Worm (Caenorhabditis elegans) whole organism, late embryonic: ENCODE data around the gene arrd-6.

Experiments
- K02D7.2 ChIP-seq: sonication (generic microtip); optimal IDR thresholded peaks from 2 replicates; lab custom pipeline; 2017; ENCODE audit warnings: mild to moderate bottlenecking, missing genetic modification characterization, missing compliant biosample characterization
- ceh-22 ChIP-seq: sonication (generic microtip); optimal IDR thresholded peaks from 2 replicates; lab custom pipeline; 2017; ENCODE audit warnings: missing biosample characterization, missing genetic modification characterization
- gmeb-2 ChIP-seq: sonication (generic microtip); optimal IDR thresholded peaks from 2 replicates; lab custom pipeline; 2016; ENCODE audit warnings: missing genetic modification characterization, inconsistent platforms, missing compliant biosample characterization
- hlh-15 ChIP-seq: sonication (generic microtip); optimal IDR thresholded peaks from 2 replicates; lab custom pipeline; 2016; ENCODE audit warnings: missing genetic modification characterization, missing compliant biosample characterization
- hlh-8 ChIP-seq: sonication (generic microtip); optimal IDR thresholded peaks from 2 replicates; lab custom pipeline; 2016; ENCODE audit warnings: missing genotype, missing genetic modification characterization, missing compliant biosample characterization
- lin-11 ChIP-seq: fragments of 200-800 bp; sonication (Bioruptor generic); optimal IDR thresholded peaks from 2 replicates; lab custom pipeline; 2018; ENCODE audit warnings: mild to moderate bottlenecking, missing genetic modification characterization, missing compliant biosample characterization
- pha-4 ChIP-seq: fragments of 150-350 bp; optimal IDR thresholded peaks from 2 replicates; lab custom pipeline; 2018; ENCODE audit warnings: missing biosample characterization, missing genetic modification reagents, missing genetic modification characterization
- pqm-1 ChIP-seq: sonication (generic microtip); optimal IDR thresholded peaks from 2 replicates; lab custom pipeline; 2016; ENCODE audit warnings: missing genetic modification characterization, missing compliant biosample characterization
- ref-2 ChIP-seq: sonication (generic microtip); optimal IDR thresholded peaks from 2 replicates; lab custom pipeline; 2016; ENCODE audit warnings: missing genetic modification characterization, missing compliant biosample characterization
- tbx-2 ChIP-seq: sonication (generic microtip); optimal IDR thresholded peaks from 2 replicates; lab custom pipeline; 2016; ENCODE audit warnings: missing genetic modification characterization, missing compliant biosample characterization
- unc-55 ChIP-seq: sonication (generic microtip); optimal IDR thresholded peaks from 2 replicates; lab custom pipeline; 2017; ENCODE audit warnings: missing biosample characterization, missing genetic modification reagents, missing genetic modification characterization
- unc-86 ChIP-seq: sonication (generic microtip); optimal IDR thresholded peaks from 2 replicates; lab custom pipeline; 2016; ENCODE audit warnings: missing genetic modification characterization, missing compliant biosample characterization

DNA sequence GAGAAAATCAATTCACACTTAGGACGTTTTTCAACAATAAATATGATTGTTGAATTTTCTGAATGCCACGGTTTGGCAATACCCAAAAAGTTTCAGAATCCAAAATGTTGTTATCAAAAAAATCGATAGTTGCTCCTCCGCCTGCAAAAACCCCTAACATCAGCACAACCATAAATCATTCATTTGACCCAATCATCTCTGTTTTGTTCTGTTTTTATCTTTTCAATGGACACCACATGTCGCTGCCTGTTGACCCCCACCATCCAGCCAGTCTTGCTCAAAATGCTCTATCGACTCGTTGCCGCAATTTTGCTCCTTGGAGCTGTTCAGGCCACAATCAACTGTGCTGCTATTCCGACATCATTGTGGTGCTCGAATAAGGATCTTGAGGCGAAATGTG is 45.5 kb downstream of the arrd-6 start, which contains the start of gene F37H8.5:
- TF ChIP-seq hlh-8 (tag; lab: Kevin White, UChicago): no peak
- TF ChIP-seq hlh-15 (tag; lab: Kevin White, UChicago): no peak
- TF ChIP-seq unc-55 (GFP tag; lab: Kevin White, UChicago): no peak
- TF ChIP-seq K02D7.2 (tag; lab: Kevin White, UChicago): no peak
- no peak for TF ChIP-seq unc-86 (tag; lab: Kevin White, UChicago)
- TF ChIP-seq lin-11 (tag; lab: Kevin White, UChicago): no peak
- TF ChIP-seq pha-4: no peak
- no peak for TF ChIP-seq ceh-22 (tag; lab: Kevin White, UChicago)
- TF ChIP-seq tbx-2 (tag; lab: Kevin White, UChicago): no peak
- TF ChIP-seq ref-2 (tag; lab: Kevin White, UChicago): no peak
- no peak for TF ChIP-seq gmeb-2 (tag; lab: Kevin White, UChicago)
- no peak for TF ChIP-seq pqm-1
